Worm (Caenorhabditis elegans) whole organism, late embryonic: Measurements from ENCODE around the gene F19B10.6.

ENCODE experiments used
- C38D4.7 ChIP-seq: fragments of 200-800 bp; sonication (Bioruptor generic); optimal IDR thresholded peaks from 2 replicates; lab custom pipeline; 2018; ENCODE audit warnings: mild to moderate bottlenecking, missing genetic modification characterization, moderate library complexity, missing compliant biosample characterization
- F13H6.1 ChIP-seq: sonication (generic microtip); optimal IDR thresholded peaks from 2 replicates; lab custom pipeline; 2016; ENCODE audit warnings: missing genetic modification characterization, missing compliant biosample characterization
- K02D7.2 ChIP-seq: sonication (generic microtip); optimal IDR thresholded peaks from 2 replicates; lab custom pipeline; 2017; ENCODE audit warnings: mild to moderate bottlenecking, missing genetic modification characterization, missing compliant biosample characterization
- T23F11.4 ChIP-seq: fragments of 200-800 bp; sonication (Bioruptor generic); optimal IDR thresholded peaks from 2 replicates; lab custom pipeline; 2018; ENCODE audit warnings: mild to moderate bottlenecking, missing genetic modification characterization, missing compliant biosample characterization
- Y22D7AL.16 ChIP-seq: sonication (generic microtip); optimal IDR thresholded peaks from 2 replicates; lab custom pipeline; 2016; ENCODE audit warnings: missing genetic modification characterization, missing compliant biosample characterization
- ceh-14 ChIP-seq: sonication (generic microtip); optimal IDR thresholded peaks from 2 replicates; lab custom pipeline; 2016; ENCODE audit warnings: missing genotype, missing genetic modification characterization, missing compliant biosample characterization
- ceh-18 ChIP-seq: sonication (generic microtip); optimal IDR thresholded peaks from 2 replicates; lab custom pipeline; 2016; ENCODE audit warnings: missing genetic modification characterization, missing compliant biosample characterization
- ceh-19 ChIP-seq: fragments of 200-800 bp; sonication (Bioruptor generic); optimal IDR thresholded peaks from 2 replicates; lab custom pipeline; 2018; ENCODE audit warnings: mild to moderate bottlenecking, missing genetic modification characterization, missing compliant biosample characterization
- ceh-2 ChIP-seq: sonication (generic microtip); optimal IDR thresholded peaks from 2 replicates; lab custom pipeline; 2016; ENCODE audit warnings: missing genotype, missing genetic modification characterization, missing compliant biosample characterization
- ceh-22 ChIP-seq: sonication (generic microtip); optimal IDR thresholded peaks from 2 replicates; lab custom pipeline; 2017; ENCODE audit warnings: missing biosample characterization, missing genetic modification characterization
- ceh-24 ChIP-seq: sonication (generic microtip); optimal IDR thresholded peaks from 2 replicates; lab custom pipeline; 2016; ENCODE audit warnings: mild to moderate bottlenecking, missing genetic modification characterization, missing compliant biosample characterization
- ceh-30 ChIP-seq: fragments of 150-350 bp; optimal IDR thresholded peaks from 2 replicates; lab custom pipeline; 2014; ENCODE audit warnings: missing biosample characterization, missing genetic modification characterization
- ceh-45 ChIP-seq: fragments of 200-800 bp; sonication (Bioruptor generic); IDR thresholded peaks from 2 replicates; pipeline ENCODE4 v1.3.6; 2022; ENCODE audit warnings: missing genetic modification reagents, missing genetic modification characterization, missing compliant biosample characterization
- ceh-6 ChIP-seq: fragments of 200-800 bp; sonication (Bioruptor generic); optimal IDR thresholded peaks from 2 replicates; lab custom pipeline; 2018; ENCODE audit warnings: mild to moderate bottlenecking, missing genetic modification characterization, missing compliant biosample characterization
- ceh-9 ChIP-seq: sonication (generic microtip); optimal IDR thresholded peaks from 2 replicates; lab custom pipeline; 2016; ENCODE audit warnings: mild to moderate bottlenecking, missing genetic modification characterization, inconsistent platforms, missing compliant biosample characterization
- dve-1 ChIP-seq: sonication (generic microtip); optimal IDR thresholded peaks from 2 replicates; lab custom pipeline; 2017; ENCODE audit warnings: antibody characterized with exemption, mild to moderate bottlenecking, missing genetic modification characterization, missing compliant biosample characterization
- ets-4 ChIP-seq: sonication (generic microtip); optimal IDR thresholded peaks from 2 replicates; lab custom pipeline; 2016; ENCODE audit warnings: missing genetic modification characterization, missing compliant biosample characterization
- fax-1 ChIP-seq: sonication (generic microtip); optimal IDR thresholded peaks from 2 replicates; lab custom pipeline; 2016; ENCODE audit warnings: missing genotype, missing genetic modification characterization, missing compliant biosample characterization
- fkh-10 ChIP-seq: fragments of 150-350 bp; optimal IDR thresholded peaks from 2 replicates; lab custom pipeline; 2014; ENCODE audit warnings: missing biosample characterization, missing genetic modification reagents, missing genetic modification characterization
- fkh-6 ChIP-seq: sonication (generic microtip); optimal IDR thresholded peaks from 2 replicates; lab custom pipeline; 2016; ENCODE audit warnings: missing genetic modification characterization, missing compliant biosample characterization
- hlh-30 ChIP-seq: sonication (generic microtip); optimal IDR thresholded peaks from 2 replicates; lab custom pipeline; 2017; ENCODE audit warnings: antibody characterized with exemption, missing genetic modification characterization, missing compliant biosample characterization; ENCODE audit not compliant: insufficient read depth
- hlh-8 ChIP-seq: sonication (generic microtip); optimal IDR thresholded peaks from 2 replicates; lab custom pipeline; 2016; ENCODE audit warnings: missing genotype, missing genetic modification characterization, missing compliant biosample characterization
- lin-11 ChIP-seq: fragments of 200-800 bp; sonication (Bioruptor generic); optimal IDR thresholded peaks from 2 replicates; lab custom pipeline; 2018; ENCODE audit warnings: mild to moderate bottlenecking, missing genetic modification characterization, missing compliant biosample characterization
- mec-3 ChIP-seq: sonication (generic microtip); optimal IDR thresholded peaks from 2 replicates; lab custom pipeline; 2016; ENCODE audit warnings: borderline replicate concordance, missing genetic modification characterization, missing compliant biosample characterization
- nhr-11 ChIP-seq: fragments of 150-350 bp; optimal IDR thresholded peaks from 2 replicates; lab custom pipeline; 2014; ENCODE audit warnings: missing biosample characterization, missing genetic modification characterization
- nhr-232 ChIP-seq: sonication (generic microtip); optimal IDR thresholded peaks from 2 replicates; lab custom pipeline; 2016; ENCODE audit warnings: missing genetic modification characterization, missing compliant biosample characterization
- pag-3 ChIP-seq: sonication (generic microtip); optimal IDR thresholded peaks from 2 replicates; lab custom pipeline; 2016; ENCODE audit warnings: missing compliant biosample characterization, missing genetic modification characterization, borderline replicate concordance
- pat-9 ChIP-seq: fragments of 200-800 bp; sonication (Bioruptor generic); optimal IDR thresholded peaks from 2 replicates; lab custom pipeline; 2018; ENCODE audit warnings: mild to moderate bottlenecking, missing genetic modification characterization, moderate library complexity, missing compliant biosample characterization
- pha-2 ChIP-seq: sonication (generic microtip); optimal IDR thresholded peaks from 2 replicates; lab custom pipeline; 2017; ENCODE audit warnings: mild to moderate bottlenecking, missing genetic modification characterization, missing compliant biosample characterization
- rnt-1 ChIP-seq: sonication (generic microtip); optimal IDR thresholded peaks from 2 replicates; lab custom pipeline; 2016; ENCODE audit warnings: missing genetic modification characterization, missing compliant biosample characterization
- sdc-2 ChIP-seq: sonication (generic microtip); optimal IDR thresholded peaks from 2 replicates; lab custom pipeline; 2016; ENCODE audit warnings: missing genotype, missing genetic modification characterization, missing compliant biosample characterization
- syd-9 ChIP-seq: sonication (generic microtip); optimal IDR thresholded peaks from 2 replicates; lab custom pipeline; 2016; ENCODE audit warnings: mild to moderate bottlenecking, missing genetic modification characterization, moderate library complexity, missing compliant biosample characterization
- tbx-2 ChIP-seq: sonication (generic microtip); optimal IDR thresholded peaks from 2 replicates; lab custom pipeline; 2016; ENCODE audit warnings: missing genetic modification characterization, missing compliant biosample characterization
- tbx-7 ChIP-seq: sonication (generic microtip); optimal IDR thresholded peaks from 2 replicates; lab custom pipeline; 2016; ENCODE audit warnings: missing genotype, missing genetic modification characterization, missing compliant biosample characterization
- ttx-3 ChIP-seq: sonication (generic microtip); optimal IDR thresholded peaks from 2 replicates; lab custom pipeline; 2016; ENCODE audit warnings: missing genetic modification reagents, missing genetic modification characterization, missing compliant biosample characterization
- unc-42 ChIP-seq: sonication (generic microtip); optimal IDR thresholded peaks from 2 replicates; lab custom pipeline; 2016; ENCODE audit warnings: missing genotype, missing genetic modification characterization, missing compliant biosample characterization
- unc-55 ChIP-seq: sonication (generic microtip); optimal IDR thresholded peaks from 2 replicates; lab custom pipeline; 2017; ENCODE audit warnings: missing biosample characterization, missing genetic modification reagents, missing genetic modification characterization
- unc-86 ChIP-seq: sonication (generic microtip); optimal IDR thresholded peaks from 2 replicates; lab custom pipeline; 2016; ENCODE audit warnings: missing genetic modification characterization, missing compliant biosample characterization
- zip-5 ChIP-seq: sonication (generic microtip); optimal IDR thresholded peaks from 2 replicates; lab custom pipeline; 2016; ENCODE audit warnings: missing genetic modification characterization, missing compliant biosample characterization
- ztf-16 ChIP-seq: sonication (generic microtip); optimal IDR thresholded peaks from 2 replicates; lab custom pipeline; 2017; ENCODE audit warnings: missing genetic modification characterization, missing compliant biosample characterization

F19B10.6 gene

ce11 chrII:3680366-3680765 lies 16.7 kb upstream of the F19B10.6 start:
- TF ChIP-seq ceh-45 (no peak), rnt-1 (tag; lab: Kevin White, UChicago) (no peak), zip-5 (no peak), unc-86 (tag; lab: Kevin White, UChicago) (no peak), nhr-11 (tag; lab: Kevin White, UChicago) (no peak), hlh-30 (tag; lab: Kevin White, UChicago) (no peak), sdc-2 (tag; lab: Kevin White, UChicago) (no peak), fax-1 (tag; lab: Kevin White, UChicago) (no peak)
- TF ChIP-seq, all 69 proteins: peak for 0

ce11 chrII:3678978-3679377 lies 15.3 kb upstream of the F19B10.6 start:
- no peak for TF ChIP-seq mec-3 (tag; lab: Kevin White, UChicago)
- TF ChIP-seq rnt-1 (tag; lab: Kevin White, UChicago), result no peak
- TF ChIP-seq ceh-30 (tag; lab: Kevin White, UChicago), result no peak
- no peak for TF ChIP-seq ets-4 (tag; lab: Kevin White, UChicago)
- TF ChIP-seq nhr-232, result no peak
- no peak for TF ChIP-seq ceh-14 (tag; lab: Kevin White, UChicago)
- TF ChIP-seq pat-9 (tag; lab: Kevin White, UChicago), result no peak
- no peak for TF ChIP-seq ttx-3 (tag; lab: Kevin White, UChicago)
- no peak for TF ChIP-seq unc-42
- no peak for TF ChIP-seq fkh-10 (GFP tag; lab: Kevin White, UChicago)
- no peak for TF ChIP-seq F13H6.1
- TF ChIP-seq ceh-45, result no peak
- no peak for TF ChIP-seq ceh-24 (tag; lab: Kevin White, UChicago)
- no peak for TF ChIP-seq T23F11.4
- no peak for TF ChIP-seq fkh-6 (tag; lab: Kevin White, UChicago)
- TF ChIP-seq dve-1 (tag; lab: Kevin White, UChicago), result no peak

- TF ChIP-seq mec-3 (tag; lab: Kevin White, UChicago), result no peak
- TF ChIP-seq rnt-1 (tag; lab: Kevin White, UChicago), result no peak
- TF ChIP-seq C38D4.7 (GFP tag; lab: Kevin White, UChicago), result no peak
- no peak for TF ChIP-seq K02D7.2 (tag; lab: Kevin White, UChicago)
- TF ChIP-seq tbx-2 (tag; lab: Kevin White, UChicago), result no peak
- no peak for TF ChIP-seq Y22D7AL.16 (tag; lab: Kevin White, UChicago)
- no peak for TF ChIP-seq zip-5
- no peak for TF ChIP-seq syd-9 (tag; lab: Kevin White, UChicago)
- no peak for TF ChIP-seq unc-55
- no peak for TF ChIP-seq lin-11
- TF ChIP-seq dve-1 (tag; lab: Kevin White, UChicago), result no peak
- TF ChIP-seq ceh-2 (tag; lab: Kevin White, UChicago), result no peak
- TF ChIP-seq ztf-16 (tag; lab: Kevin White, UChicago), result no peak
- no peak for TF ChIP-seq ceh-18 (tag; lab: Kevin White, UChicago)
- TF ChIP-seq T23F11.4, result no peak
- no peak for TF ChIP-seq ceh-22
- no peak for TF ChIP-seq pag-3 (tag; lab: Kevin White, UChicago)
- TF ChIP-seq, all 69 proteins: peak for 0
Measured at ce11 chrII:3675176-3675575, 11.5 kb upstream of the F19B10.6 start, which contains the start of gene F19B10.2. F19B10.2 (plus strand) TSS chrII:3675476.

ce11 chrII:3673493-3673892 lies 9.8 kb upstream of the F19B10.6 start, which contains the start of gene sea-1:
sea-1 (minus strand) TSS chrII:3673593.
- TF ChIP-seq F13H6.1 (no peak), pat-9 (tag; lab: Kevin White, UChicago) (no peak), hlh-8 (tag; lab: Kevin White, UChicago) (no peak), tbx-7 (tag; lab: Kevin White, UChicago) (no peak), ceh-19 (GFP tag; lab: Kevin White, UChicago) (no peak), ceh-6 (GFP tag; lab: Kevin White, UChicago) (no peak), unc-55 (no peak), Y22D7AL.16 (tag; lab: Kevin White, UChicago) (no peak), hlh-30 (tag; lab: Kevin White, UChicago) (no peak), pha-2 (tag; lab: Kevin White, UChicago) (no peak), tbx-2 (tag; lab: Kevin White, UChicago) (no peak), ceh-9 (tag; lab: Kevin White, UChicago) (no peak), unc-86 (tag; lab: Kevin White, UChicago) (no peak)
